Fruit fly (Drosophila melanogaster): ENCODE measurements around the gene CG11841.

CG11841 gene

dm6 chr3R:29083459-29084457 is 32.9 kb downstream of the CG11841 start (continued):
- no peak for TF ChIP-seq CG7271 (tag; optimal IDR thresholded peaks at IDR 0.05)
- peak; percentile 26 for TF ChIP-seq CG18262 (tag; optimal IDR thresholded peaks at IDR 0.05)
- no peak for TF ChIP-seq mld (GFP tag; IDR thresholded peaks at IDR 0.05; ENCODE audit: partially characterized antibody)
- TF ChIP-seq pros (GFP tag; optimal IDR thresholded peaks at IDR 0.05) = peak; percentile 5
- TF ChIP-seq tap (tag; optimal IDR thresholded peaks at IDR 0.05) = peak; percentile 27
- peak; percentile 38 for TF ChIP-seq CG13123 (GFP tag; optimal IDR thresholded peaks at IDR 0.05)
- no peak for TF ChIP-seq CG12744 (GFP tag; optimal IDR thresholded peaks at IDR 0.05)
- TF ChIP-seq bab2 (GFP tag; optimal IDR thresholded peaks at IDR 0.05) = peak; percentile 46
- TF ChIP-seq otp (GFP tag; IDR thresholded peaks at IDR 0.05) = 0 out of 3 replicates have a peak, but pooled peaks have one; percentile 11
- TF ChIP-seq CG1529 (GFP tag; optimal IDR thresholded peaks at IDR 0.05) = peak; percentile 47
- TF ChIP-seq Stat92E (GFP tag; optimal IDR thresholded peaks at IDR 0.05) = peak in 1 of 3 experiments; percentile 36
- no peak for TF ChIP-seq eyg (GFP tag; optimal IDR thresholded peaks at IDR 0.05)
- peak; percentile 32 for TF ChIP-seq CG8924 (tag; optimal IDR thresholded peaks at IDR 0.05)
- TF ChIP-seq Lhr (GFP tag; optimal IDR thresholded peaks at IDR 0.05) = peak; percentile 21
- no peak for TF ChIP-seq Hr39 (optimal IDR thresholded peaks at IDR 0.05)
- TF ChIP-seq Awh (GFP tag; IDR thresholded peaks at IDR 0.05) = peak; percentile 59; the same call in 1 of the 2 replicates
- no peak for TF ChIP-seq zen2 (GFP tag; IDR thresholded peaks at IDR 0.05; ENCODE audit: partially characterized antibody)
- TF ChIP-seq CG6175 (GFP tag; IDR thresholded peaks at IDR 0.05) = no peak
- TF ChIP-seq Hr78 (GFP tag; optimal IDR thresholded peaks at IDR 0.05) = peak in 1 of 2 experiments; percentile 22
- TF ChIP-seq CG17912 (GFP tag; optimal IDR thresholded peaks at IDR 0.05) = peak; percentile 27
- TF ChIP-seq unpg (GFP tag; optimal IDR thresholded peaks at IDR 0.05) = peak; percentile 10
- TF ChIP-seq Deaf1 (tag; optimal IDR thresholded peaks at IDR 0.05) = peak; percentile 63
- TF ChIP-seq CrebB (tag; optimal IDR thresholded peaks at IDR 0.05) = peak; percentile 17
- TF ChIP-seq CG8359 (GFP tag; optimal IDR thresholded peaks at IDR 0.05; ENCODE audit: borderline replicate concordance) = no peak
- TF ChIP-seq so (GFP tag; IDR thresholded peaks at IDR 0.05) = 0 out of 3 replicates have a peak, but pooled peaks have one; percentile 38
- TF ChIP-seq CG14441 (GFP tag; IDR thresholded peaks at IDR 0.05) = no peak
- peak; percentile 6 for TF ChIP-seq CG15696 (tag; optimal IDR thresholded peaks at IDR 0.05)
- peak; percentile 29 for TF ChIP-seq CG17385 (GFP tag; optimal IDR thresholded peaks at IDR 0.05)
- TF ChIP-seq HHEX (GFP tag; optimal IDR thresholded peaks at IDR 0.05) = peak; percentile 14
- TF ChIP-seq Drgx (GFP tag; IDR thresholded peaks at IDR 0.05) = 0 out of 2 replicates have a peak, but pooled peaks have one; percentile 8
- TF ChIP-seq ATbp (GFP tag; optimal IDR thresholded peaks at IDR 0.05) = peak; percentile 70
- TF ChIP-seq BtbVII (GFP tag; optimal IDR thresholded peaks at IDR 0.05) = no peak
- no peak for TF ChIP-seq chinmo (GFP tag; IDR thresholded peaks at IDR 0.05; ENCODE audit: partially characterized antibody)
- no peak for TF ChIP-seq CG3065 (GFP tag; optimal IDR thresholded peaks at IDR 0.05)
- TF ChIP-seq CG1603 (tag; optimal IDR thresholded peaks at IDR 0.05) = peak; percentile 30
- TF ChIP-seq wek (GFP tag; optimal IDR thresholded peaks at IDR 0.05) = peak; percentile 55
- 0 out of 2 replicates have a peak, but pooled peaks have one; percentile 24 for TF ChIP-seq CG4360 (GFP tag; IDR thresholded peaks at IDR 0.05)
- peak; percentile 13 to 44 for TF ChIP-seq bsh (GFP tag; optimal IDR thresholded peaks at IDR 0.05)
- TF ChIP-seq knrl (GFP tag; IDR thresholded peaks at IDR 0.05; ENCODE audit: partially characterized antibody) = no peak
- TF ChIP-seq Hmx (GFP tag; optimal IDR thresholded peaks at IDR 0.05) = no peak
- no peak for TF ChIP-seq trem (tag; optimal IDR thresholded peaks at IDR 0.05)
- TF ChIP-seq row (GFP tag; IDR thresholded peaks at IDR 0.05) = 0 out of 3 replicates have a peak, but pooled peaks have one; percentile 8
- peak; percentile 1 for TF ChIP-seq CG31365 (tag; optimal IDR thresholded peaks at IDR 0.05)
- peak; percentile 48 for TF ChIP-seq CG7987 (GFP tag; optimal IDR thresholded peaks at IDR 0.05)
- TF ChIP-seq Opbp (GFP tag; IDR thresholded peaks at IDR 0.05; ENCODE audit: partially characterized antibody) = no peak
- TF ChIP-seq CG4707 (GFP tag; optimal IDR thresholded peaks at IDR 0.05) = peak; percentile 54
